Fruit fly (Drosophila melanogaster): ENCODE results near the gene tral.

The tral gene

dm6 chr3L:12496428-12497344 lies 18.2 kb upstream of the tral start, which contains the start of gene CG10657:
TSS of gene CG10657 (minus strand) at chr3L:12497216.
- peak; percentile 35; the same call in 1 of the 2 replicates for TF ChIP-seq CG32121 (GFP tag; IDR thresholded peaks at IDR 0.05)
- no peak for TF ChIP-seq gl (tag; optimal IDR thresholded peaks at IDR 0.05)
- TF ChIP-seq CG12605 (GFP tag; IDR thresholded peaks at IDR 0.05), result no peak
- TF ChIP-seq Snoo (tag; optimal IDR thresholded peaks at IDR 0.05), result no peak
- no peak for TF ChIP-seq CG8301 (tag; optimal IDR thresholded peaks at IDR 0.05)
- peak; percentile 18 for TF ChIP-seq CG9948 (tag; optimal IDR thresholded peaks at IDR 0.05)
- no peak for TF ChIP-seq CG14655 (GFP tag; optimal IDR thresholded peaks at IDR 0.05)
- no peak for TF ChIP-seq rn (GFP tag; IDR thresholded peaks at IDR 0.05)
- TF ChIP-seq CG4496 (GFP tag; IDR thresholded peaks at IDR 0.05), result 0 out of 3 replicates have a peak, but pooled peaks have one; percentile 32
- no peak for TF ChIP-seq D1 (tag; optimal IDR thresholded peaks at IDR 0.05)
- no peak for TF ChIP-seq CG8159 (tag; optimal IDR thresholded peaks at IDR 0.05)
- peak; percentile 6 for TF ChIP-seq CG17806 (tag; optimal IDR thresholded peaks at IDR 0.05)
- 0 out of 3 replicates have a peak, but pooled peaks have one; percentile 15 for TF ChIP-seq fd96Ca (GFP tag; IDR thresholded peaks at IDR 0.05)
- no peak for TF ChIP-seq Pif1B (GFP tag; optimal IDR thresholded peaks at IDR 0.05)
- no peak; the same call in 1 of the 2 replicates for TF ChIP-seq Ets98B (GFP tag; IDR thresholded peaks at IDR 0.05)
- peak; percentile 11 for TF ChIP-seq CG15710 (tag; optimal IDR thresholded peaks at IDR 0.05)
- no peak for TF ChIP-seq CG10348 (GFP tag; IDR thresholded peaks at IDR 0.05)
- no peak for TF ChIP-seq CG13204 (GFP tag; optimal IDR thresholded peaks at IDR 0.05)
- TF ChIP-seq EcR (GFP tag; optimal IDR thresholded peaks at IDR 0.05), result no peak
- no peak for TF ChIP-seq Pif1A (GFP tag; optimal IDR thresholded peaks at IDR 0.05)
- TF ChIP-seq CG34367 (tag; optimal IDR thresholded peaks at IDR 0.05), result no peak

- TF ChIP-seq CG32121 (GFP tag; IDR thresholded peaks at IDR 0.05) (no peak), gl (tag; optimal IDR thresholded peaks at IDR 0.05) (no peak), CG4496 (GFP tag; IDR thresholded peaks at IDR 0.05) (no peak), Pif1A (GFP tag; optimal IDR thresholded peaks at IDR 0.05) (no peak), CG9948 (tag; optimal IDR thresholded peaks at IDR 0.05) (peak; percentile 3), CG8301 (tag; optimal IDR thresholded peaks at IDR 0.05) (no peak), CG10348 (GFP tag; IDR thresholded peaks at IDR 0.05) (no peak), fd96Ca (GFP tag; IDR thresholded peaks at IDR 0.05) (no peak), Ets98B (GFP tag; IDR thresholded peaks at IDR 0.05) (no peak), CG15710 (tag; optimal IDR thresholded peaks at IDR 0.05) (peak; percentile 40), CG13204 (GFP tag; optimal IDR thresholded peaks at IDR 0.05) (no peak), Snoo (tag; optimal IDR thresholded peaks at IDR 0.05) (peak; percentile 27), D1 (tag; optimal IDR thresholded peaks at IDR 0.05) (no peak), CG17806 (tag; optimal IDR thresholded peaks at IDR 0.05) (peak; percentile 11), CG34367 (tag; optimal IDR thresholded peaks at IDR 0.05) (no peak), CG14655 (GFP tag; optimal IDR thresholded peaks at IDR 0.05) (no peak), rn (GFP tag; IDR thresholded peaks at IDR 0.05) (no peak), Pif1B (GFP tag; optimal IDR thresholded peaks at IDR 0.05) (no peak), EcR (GFP tag; optimal IDR thresholded peaks at IDR 0.05) (no peak), CG8159 (tag; optimal IDR thresholded peaks at IDR 0.05) (peak; percentile 16), CG12605 (GFP tag; IDR thresholded peaks at IDR 0.05) (no peak)
Measured at dm6 chr3L:12501249-12501648, 13.6 kb upstream of the tral start, which contains the start of the genes CG10638 and CG10681. TSS of gene CG10638 (minus strand) at chr3L:12501311. TSS of gene CG10681 (plus strand) at chr3L:12501513.

- TF ChIP-seq CG8159 (tag; optimal IDR thresholded peaks at IDR 0.05), result peak; percentile 23
- no peak for TF ChIP-seq D1 (tag; optimal IDR thresholded peaks at IDR 0.05)
- TF ChIP-seq CG13204 (GFP tag; optimal IDR thresholded peaks at IDR 0.05), result no peak
- no peak for TF ChIP-seq CG14655 (GFP tag; optimal IDR thresholded peaks at IDR 0.05)
- TF ChIP-seq EcR (GFP tag; optimal IDR thresholded peaks at IDR 0.05), result no peak
- no peak for TF ChIP-seq Pif1A (GFP tag; optimal IDR thresholded peaks at IDR 0.05)
- no peak for TF ChIP-seq gl (tag; optimal IDR thresholded peaks at IDR 0.05)
- TF ChIP-seq Ets98B (GFP tag; IDR thresholded peaks at IDR 0.05), result no peak; the same call in 1 of the 2 replicates
- peak; percentile 31; the same call in 1 of the 3 replicates for TF ChIP-seq CG4496 (GFP tag; IDR thresholded peaks at IDR 0.05)
- TF ChIP-seq Pif1B (GFP tag; optimal IDR thresholded peaks at IDR 0.05), result no peak
- TF ChIP-seq CG15710 (tag; optimal IDR thresholded peaks at IDR 0.05), result peak; percentile 27
- TF ChIP-seq CG9948 (tag; optimal IDR thresholded peaks at IDR 0.05), result no peak
- peak; percentile 37 for TF ChIP-seq Snoo (tag; optimal IDR thresholded peaks at IDR 0.05)
- TF ChIP-seq fd96Ca (GFP tag; IDR thresholded peaks at IDR 0.05), result no peak
Measured at dm6 chr3L:12503865-12504650, 10.8 kb upstream of the tral start, which contains the start of the genes CG10646 and vih. TSS of gene CG10646 (minus strand) at chr3L:12503894. TSS of gene vih (plus strand) at chr3L:12504292.

dm6 chr3L:12505990-12506389 lies 8.9 kb upstream of the tral start:
- TF ChIP-seq Pif1B (GFP tag; optimal IDR thresholded peaks at IDR 0.05) (no peak), CG9948 (tag; optimal IDR thresholded peaks at IDR 0.05) (no peak), CG14655 (GFP tag; optimal IDR thresholded peaks at IDR 0.05) (no peak), CG12605 (GFP tag; IDR thresholded peaks at IDR 0.05) (no peak), EcR (GFP tag; optimal IDR thresholded peaks at IDR 0.05) (no peak), gl (tag; optimal IDR thresholded peaks at IDR 0.05) (no peak), CG4496 (GFP tag; IDR thresholded peaks at IDR 0.05) (no peak), CG13204 (GFP tag; optimal IDR thresholded peaks at IDR 0.05) (no peak), Ets98B (GFP tag; IDR thresholded peaks at IDR 0.05) (no peak), CG15710 (tag; optimal IDR thresholded peaks at IDR 0.05) (no peak), fd96Ca (GFP tag; IDR thresholded peaks at IDR 0.05) (no peak), rn (GFP tag; IDR thresholded peaks at IDR 0.05) (no peak), CG8301 (tag; optimal IDR thresholded peaks at IDR 0.05) (no peak), CG17806 (tag; optimal IDR thresholded peaks at IDR 0.05) (no peak), CG10348 (GFP tag; IDR thresholded peaks at IDR 0.05) (no peak), D1 (tag; optimal IDR thresholded peaks at IDR 0.05) (no peak)
